Fruit fly (Drosophila melanogaster) whole organism, embryonic: ENCODE data around the gene Zwilch.
A peak's percentile ranks its signal among the peaks of the same experiment; 100 is the strongest.

Experiments
- Asciz ChIP-seq: fragments of 200-800 bp; sonication (Bioruptor generic); optimal IDR thresholded peaks from 2 replicates; lab custom pipeline; 2017; ENCODE audit warnings: missing biosample characterization, mild to moderate bottlenecking, missing genetic modification characterization, missing genetic modification reagents
- Bgb ChIP-seq: fragments of 200-800 bp; sonication (Bioruptor generic); IDR thresholded peaks from 2 replicates; pipeline ENCODE4 v1.3.6; 2022; ENCODE audit warnings: missing biosample characterization, missing genetic modification characterization; ENCODE audit not compliant: partially characterized antibody
- CG10147 ChIP-seq: fragments of 200-800 bp; sonication (Bioruptor generic); optimal IDR thresholded peaks from 2 replicates; lab custom pipeline; 2019; ENCODE audit warnings: missing biosample characterization, mild to moderate bottlenecking, missing genetic modification characterization, moderate library complexity
- CG10267 ChIP-seq: fragments of 200-800 bp; sonication (Bioruptor generic); optimal IDR thresholded peaks from 2 replicates; lab custom pipeline; 2018; ENCODE audit warnings: missing biosample characterization, mild to moderate bottlenecking, missing genetic modification characterization, moderate library complexity
- CG10431 ChIP-seq: fragments of 200-800 bp; sonication (Bioruptor generic); optimal IDR thresholded peaks from 3 replicates; lab custom pipeline; 2018; ENCODE audit warnings: missing biosample characterization, mild to moderate bottlenecking, missing genetic modification characterization
- CG10543 ChIP-seq: fragments of 200-800 bp; sonication (Bioruptor generic); optimal IDR thresholded peaks from 3 replicates; lab custom pipeline; 2017; ENCODE audit warnings: missing biosample characterization, mild to moderate bottlenecking, missing genetic modification characterization, moderate library complexity
- CG10565 ChIP-seq: fragments of 200-800 bp; sonication (Bioruptor generic); optimal IDR thresholded peaks from 3 replicates; lab custom pipeline; 2016; ENCODE audit warnings: missing biosample characterization, mild to moderate bottlenecking, missing genetic modification characterization
- CG10979 ChIP-seq: fragments of 200-800 bp; sonication (Bioruptor generic); optimal IDR thresholded peaks from 2 replicates; lab custom pipeline; 2018; ENCODE audit warnings: missing biosample characterization, mild to moderate bottlenecking, missing genetic modification characterization, moderate library complexity
- CG11247 ChIP-seq: fragments of 200-800 bp; sonication (Bioruptor generic); IDR thresholded peaks from 2 replicates; pipeline ENCODE4 v1.3.6; 2022; ENCODE audit warnings: missing biosample characterization, missing genetic modification characterization
- CG12769 ChIP-seq: fragments of 200-800 bp; sonication (Bioruptor generic); optimal IDR thresholded peaks from 2 replicates; lab custom pipeline; 2019; ENCODE audit warnings: missing biosample characterization, mild to moderate bottlenecking, missing genetic modification characterization, moderate library complexity
- CG13287 ChIP-seq: fragments of 200-800 bp; sonication (Bioruptor generic); IDR thresholded peaks from 2 replicates; pipeline ENCODE4 v1.3.6; 2022; ENCODE audit warnings: missing biosample characterization, missing genetic modification characterization; ENCODE audit not compliant: partially characterized antibody
- CG13424 ChIP-seq: fragments of 200-800 bp; sonication (Bioruptor generic); optimal IDR thresholded peaks from 2 replicates; lab custom pipeline; 2019; ENCODE audit warnings: missing biosample characterization, mild to moderate bottlenecking, missing genetic modification characterization, moderate library complexity
- CG14441 ChIP-seq: fragments of 200-800 bp; sonication (Bioruptor generic); IDR thresholded peaks from 2 replicates; pipeline ENCODE4 v1.3.6; 2022; ENCODE audit warnings: missing biosample characterization, missing genetic modification characterization
- CG1603 ChIP-seq: fragments of 200-800 bp; sonication (Bioruptor generic); optimal IDR thresholded peaks from 2 replicates; lab custom pipeline; 2019; ENCODE audit warnings: missing biosample characterization, mild to moderate bottlenecking, missing genetic modification characterization, moderate library complexity
- CG17612 ChIP-seq: fragments of 200-800 bp; sonication (Bioruptor generic); IDR thresholded peaks from 2 replicates; pipeline ENCODE4 v1.3.6; 2022; ENCODE audit warnings: missing biosample characterization, missing genetic modification characterization
- CG17912 ChIP-seq: fragments of 200-800 bp; sonication (Bioruptor generic); optimal IDR thresholded peaks from 2 replicates; lab custom pipeline; 2018; ENCODE audit warnings: missing biosample characterization, mild to moderate bottlenecking, missing genetic modification characterization
- CG2889 ChIP-seq: fragments of 200-800 bp; sonication (Bioruptor generic); IDR thresholded peaks from 3 replicates; pipeline ENCODE4 v1.3.6; 2022; ENCODE audit warnings: missing biosample characterization, missing genetic modification characterization
- CG31388 ChIP-seq: fragments of 200-800 bp; sonication (Bioruptor generic); optimal IDR thresholded peaks from 2 replicates; lab custom pipeline; 2016; ENCODE audit warnings: missing biosample characterization, missing genetic modification characterization
- CG3163 ChIP-seq: fragments of 200-800 bp; sonication (Bioruptor generic); optimal IDR thresholded peaks from 3 replicates; lab custom pipeline; 2016; ENCODE audit warnings: missing biosample characterization, missing genetic modification characterization
- CG32532 ChIP-seq: fragments of 200-800 bp; sonication (Bioruptor generic); IDR thresholded peaks from 2 replicates; pipeline ENCODE4 v1.3.6; 2022; ENCODE audit warnings: missing biosample characterization, missing genetic modification characterization
- CG32772 ChIP-seq: fragments of 200-800 bp; sonication (Bioruptor generic); IDR thresholded peaks from 2 replicates; pipeline ENCODE4 v1.3.6; 2022; ENCODE audit warnings: missing biosample characterization, missing genetic modification characterization
- CG3281 ChIP-seq: fragments of 200-800 bp; sonication (Bioruptor generic); optimal IDR thresholded peaks from 3 replicates; lab custom pipeline; 2017; ENCODE audit warnings: missing biosample characterization, mild to moderate bottlenecking, missing genetic modification characterization
- CG3847 ChIP-seq: fragments of 200-800 bp; sonication (Bioruptor generic); IDR thresholded peaks from 2 replicates; pipeline ENCODE4 v1.3.6; 2022; ENCODE audit warnings: missing biosample characterization, missing genetic modification characterization
- CG8359 ChIP-seq: fragments of 200-800 bp; sonication (Bioruptor generic); optimal IDR thresholded peaks from 2 replicates; lab custom pipeline; 2017; ENCODE audit warnings: missing biosample characterization, mild to moderate bottlenecking, missing genetic modification characterization, borderline replicate concordance
- CG9817 ChIP-seq: fragments of 200-800 bp; sonication (Bioruptor generic); optimal IDR thresholded peaks from 2 replicates; lab custom pipeline; 2018; ENCODE audit warnings: missing biosample characterization, mild to moderate bottlenecking, missing genetic modification characterization, moderate library complexity
- CkIIα-i1 ChIP-seq: fragments of 200-800 bp; sonication (Bioruptor generic); IDR thresholded peaks from 2 replicates; pipeline ENCODE4 v1.3.6; 2022; ENCODE audit warnings: missing biosample characterization, missing genetic modification characterization
- Dref ChIP-seq: fragments of 200-800 bp; sonication (Bioruptor generic); IDR thresholded peaks from 2 replicates; pipeline ENCODE4 v1.3.6; 2022; ENCODE audit warnings: missing biosample characterization, missing genetic modification characterization
- Fer1 ChIP-seq: fragments of 200-800 bp; sonication (Bioruptor generic); optimal IDR thresholded peaks from 2 replicates; lab custom pipeline; 2017; ENCODE audit warnings: missing biosample characterization, mild to moderate bottlenecking, missing genetic modification characterization
- Mrtf ChIP-seq: fragments of 200-800 bp; sonication (Bioruptor generic); IDR thresholded peaks from 3 replicates; pipeline ENCODE4 v1.3.6; 2022; ENCODE audit warnings: missing biosample characterization, missing genetic modification characterization
- Myb ChIP-seq: fragments of 200-800 bp; sonication (Bioruptor generic); optimal IDR thresholded peaks from 2 replicates; lab custom pipeline; 2016; ENCODE audit warnings: missing biosample characterization, missing genetic modification characterization
- NC2α ChIP-seq: fragments of 200-800 bp; sonication (Bioruptor generic); optimal IDR thresholded peaks from 2 replicates; lab custom pipeline; 2016; ENCODE audit warnings: missing biosample characterization, missing genetic modification characterization
- NfI ChIP-seq: fragments of 200-800 bp; sonication (Bioruptor generic); optimal IDR thresholded peaks from 3 replicates; lab custom pipeline; 2018; ENCODE audit warnings: missing biosample characterization, mild to moderate bottlenecking, missing genetic modification characterization, moderate library complexity
- Poxn ChIP-seq: fragments of 200-800 bp; sonication (Bioruptor generic); IDR thresholded peaks from 2 replicates; pipeline ENCODE4 v1.3.6; 2022; ENCODE audit warnings: missing biosample characterization, missing genetic modification characterization
- Ssrp ChIP-seq: fragments of 200-800 bp; sonication (Bioruptor generic); optimal IDR thresholded peaks from 2 replicates; lab custom pipeline; 2018; ENCODE audit warnings: missing biosample characterization, mild to moderate bottlenecking, missing genetic modification characterization, moderate library complexity
- bsh ChIP-seq, 2 experiments: fragments of 200-800 bp; sonication (Bioruptor generic); optimal IDR thresholded peaks; 2 replicates each; lab custom pipeline; 2017 to 2018; ENCODE audit warnings: mild to moderate bottlenecking in 2 of 2, missing biosample characterization in 2 of 2, missing genetic modification characterization in 2 of 2, moderate library complexity in 1 of 2
- chif ChIP-seq, 2 experiments: fragments of 200-800 bp; sonication (Bioruptor generic); optimal IDR thresholded peaks; 3 replicates each; lab custom pipeline; 2016; ENCODE audit warnings: missing biosample characterization in 2 of 2, missing genetic modification characterization in 2 of 2
- danr ChIP-seq: fragments of 200-800 bp; sonication (Bioruptor generic); IDR thresholded peaks from 2 replicates; pipeline ENCODE4 v1.3.6; 2022; ENCODE audit warnings: missing biosample characterization, missing genetic modification characterization
- emc ChIP-seq: fragments of 200-800 bp; sonication (Bioruptor generic); optimal IDR thresholded peaks from 2 replicates; lab custom pipeline; 2016; ENCODE audit warnings: missing biosample characterization, missing genetic modification characterization
- gsb ChIP-seq: fragments of 200-800 bp; sonication (Bioruptor generic); IDR thresholded peaks from 2 replicates; pipeline ENCODE4 v1.3.6; 2022; ENCODE audit warnings: missing biosample characterization, missing genetic modification characterization
- gsb-n ChIP-seq: fragments of 200-800 bp; sonication (Bioruptor generic); optimal IDR thresholded peaks from 3 replicates; lab custom pipeline; 2018; ENCODE audit warnings: missing biosample characterization, mild to moderate bottlenecking, missing genetic modification characterization
- nerfin-2 ChIP-seq: fragments of 200-800 bp; sonication (Bioruptor generic); IDR thresholded peaks from 2 replicates; pipeline ENCODE4 v1.3.6; 2022; ENCODE audit warnings: missing biosample characterization, missing genetic modification characterization; ENCODE audit not compliant: partially characterized antibody
- onecut ChIP-seq: fragments of 200-800 bp; sonication (Bioruptor generic); IDR thresholded peaks from 2 replicates; pipeline ENCODE4 v1.3.6; 2022; ENCODE audit warnings: missing biosample characterization, missing genetic modification characterization
- org-1 ChIP-seq: fragments of 200-800 bp; sonication (Bioruptor generic); optimal IDR thresholded peaks from 2 replicates; lab custom pipeline; 2017; ENCODE audit warnings: missing biosample characterization, missing genetic modification characterization
- pb ChIP-seq: fragments of 200-800 bp; sonication (Bioruptor generic); optimal IDR thresholded peaks from 3 replicates; lab custom pipeline; 2016; ENCODE audit warnings: missing biosample characterization, missing genetic modification characterization
- pita ChIP-seq: fragments of 200-800 bp; sonication (Bioruptor generic); optimal IDR thresholded peaks from 2 replicates; lab custom pipeline; 2017; ENCODE audit warnings: missing biosample characterization, mild to moderate bottlenecking, missing genetic modification characterization
- rib ChIP-seq: fragments of 200-800 bp; sonication (Bioruptor generic); IDR thresholded peaks from 2 replicates; pipeline ENCODE4 v1.3.6; 2022; ENCODE audit warnings: missing biosample characterization, missing genetic modification characterization
- ro ChIP-seq: fragments of 200-800 bp; sonication (Bioruptor generic); IDR thresholded peaks from 2 replicates; pipeline ENCODE4 v1.3.6; 2022; ENCODE audit warnings: missing biosample characterization, missing genetic modification characterization
- slbo ChIP-seq: fragments of 200-800 bp; sonication (Bioruptor generic); IDR thresholded peaks from 2 replicates; pipeline ENCODE4 v1.3.6; 2022; ENCODE audit warnings: missing biosample characterization, missing genetic modification characterization
- sna ChIP-seq: fragments of 200-800 bp; sonication (Bioruptor generic); IDR thresholded peaks from 2 replicates; pipeline ENCODE4 v1.3.6; 2022; ENCODE audit warnings: missing biosample characterization, missing genetic modification characterization; ENCODE audit not compliant: partially characterized antibody

The Zwilch gene

dm6 chr3R:31222125-31222889 is 9.1 kb upstream of the Zwilch start (continued):
- TF ChIP-seq bsh (GFP tag; optimal IDR thresholded peaks at IDR 0.05; lab: Kevin White, UChicago) (peak; percentile 32 to 81), CG10543 (GFP tag; lab: Kevin White, UChicago) (peak; percentile 82), slbo (GFP tag; lab: Robert Waterston, UW) (no peak), CG10979 (tag; lab: Kevin White, UChicago) (peak; percentile 83), CG13424 (tag; lab: Kevin White, UChicago) (peak; percentile 90), CG9817 (peak; percentile 85), Bgb (no peak), emc (peak; percentile 77), CG10431 (peak; percentile 57), pb (GFP tag; lab: Kevin White, UChicago) (peak; percentile 86), Dref (GFP tag; lab: Robert Waterston, UW) (no peak), Asciz (GFP tag; lab: Kevin White, UChicago) (peak; percentile 74), CG10267 (tag; lab: Kevin White, UChicago) (peak; percentile 75), CkIIα-i1 (no peak), pita (GFP tag; lab: Kevin White, UChicago) (no peak), nerfin-2 (GFP tag; lab: Robert Waterston, UW) (no peak), CG32772 (GFP tag; lab: Robert Waterston, UW) (no peak), Poxn (GFP tag; lab: Robert Waterston, UW) (no peak), Fer1 (peak; percentile 93), CG12769 (tag; lab: Kevin White, UChicago) (peak; percentile 90), gsb-n (tag; lab: Kevin White, UChicago) (peak; percentile 74), NfI (GFP tag; lab: Kevin White, UChicago) (peak; percentile 83), CG11247 (GFP tag; lab: Robert Waterston, UW) (no peak), CG8359 (peak; percentile 64), CG17912 (GFP tag; lab: Kevin White, UChicago) (peak; percentile 60), Myb (GFP tag; lab: Kevin White, UChicago) (peak; percentile 76), gsb (no peak), NC2α (peak; percentile 45), CG3847 (no peak), CG31388 (GFP tag; lab: Kevin White, UChicago) (peak; percentile 21), rib (GFP tag; lab: Robert Waterston, UW) (no peak), CG3163 (peak; percentile 79), CG2889 (GFP tag; lab: Robert Waterston, UW) (no peak), Ssrp (peak; percentile 82), ro (GFP tag; lab: Robert Waterston, UW) (no peak), danr (GFP tag; lab: Robert Waterston, UW) (no peak), CG10147 (GFP tag; lab: Kevin White, UChicago) (peak; percentile 88), CG1603 (peak; percentile 84), onecut (peak; percentile 97), chif (GFP tag; optimal IDR thresholded peaks at IDR 0.05; lab: Kevin White, UChicago) (peak; percentile 67 to 87), CG10565 (no peak), CG14441 (GFP tag; lab: Robert Waterston, UW) (no peak), CG17612 (no peak), CG3281 (GFP tag; lab: Kevin White, UChicago) (peak; percentile 86), org-1 (GFP tag; lab: Kevin White, UChicago) (peak; percentile 90), CG32532 (GFP tag; lab: Robert Waterston, UW) (no peak), Mrtf (GFP tag; lab: Robert Waterston, UW) (no peak), sna (GFP tag; lab: Robert Waterston, UW) (no peak), CG13287 (GFP tag; lab: Robert Waterston, UW) (no peak)
